Fruit fly (Drosophila melanogaster): ENCODE measurements around the gene CG33658.

CG33658 gene

dm6 chr3R:24829887-24830351, 11.0 kb downstream of the CG33658 start, which contains the start of the genes Kaz and CG43273 (continued):
- TF ChIP-seq CG31441 (GFP tag; IDR thresholded peaks at IDR 0.05), result no peak; the same call in 1 of the 2 replicates
- no peak for TF ChIP-seq abd-A (tag; optimal IDR thresholded peaks at IDR 0.05)
- TF ChIP-seq CG12219 (GFP tag; optimal IDR thresholded peaks at IDR 0.05), result no peak
- no peak for TF ChIP-seq pb (GFP tag; optimal IDR thresholded peaks at IDR 0.05)
- peak; percentile 3 for TF ChIP-seq pnt (GFP tag; optimal IDR thresholded peaks at IDR 0.05)
- no peak for TF ChIP-seq Lim3 (GFP tag; IDR thresholded peaks at IDR 0.05)
- no peak for TF ChIP-seq eyg (GFP tag; optimal IDR thresholded peaks at IDR 0.05)
- peak; percentile 81 for TF ChIP-seq Abd-B (GFP tag; optimal IDR thresholded peaks at IDR 0.05)
- TF ChIP-seq Blimp-1 (GFP tag; optimal IDR thresholded peaks at IDR 0.05), result no peak
- TF ChIP-seq CG6854 (GFP tag; optimal IDR thresholded peaks at IDR 0.05), result peak; percentile 11
- no peak for TF ChIP-seq cwo (GFP tag; optimal IDR thresholded peaks at IDR 0.05)
- TF ChIP-seq CG11723 (GFP tag; optimal IDR thresholded peaks at IDR 0.05), result no peak
- no peak for TF ChIP-seq CG4730 (GFP tag; IDR thresholded peaks at IDR 0.05)
- peak; percentile 68 for TF ChIP-seq CG30020 (tag; optimal IDR thresholded peaks at IDR 0.05)
- TF ChIP-seq pan (optimal IDR thresholded peaks at IDR 0.05), result no peak
- no peak for TF ChIP-seq pan (GFP tag; optimal IDR thresholded peaks at IDR 0.05 in 1 of 2, IDR thresholded peaks at IDR 0.05 in 1 of 2)
- TF ChIP-seq trem (tag; optimal IDR thresholded peaks at IDR 0.05), result peak; percentile 86
- TF ChIP-seq CG6175 (GFP tag; IDR thresholded peaks at IDR 0.05), result no peak
- no peak for TF ChIP-seq trh (GFP tag; optimal IDR thresholded peaks at IDR 0.05)
- TF ChIP-seq CG8388 (GFP tag; optimal IDR thresholded peaks at IDR 0.05), result no peak
- TF ChIP-seq Scr (GFP tag; IDR thresholded peaks at IDR 0.05; ENCODE audit: partially characterized antibody), result peak; percentile 30; the same call in 1 of the 2 replicates
- no peak for TF ChIP-seq cg (GFP tag; optimal IDR thresholded peaks at IDR 0.05)
- TF ChIP-seq fd3F (GFP tag; optimal IDR thresholded peaks at IDR 0.05), result peak; percentile 33
- TF ChIP-seq CG7839 (tag; optimal IDR thresholded peaks at IDR 0.05), result no peak
- no peak for TF ChIP-seq H15 (GFP tag; IDR thresholded peaks at IDR 0.05)
- no peak for TF ChIP-seq CG3065 (GFP tag; optimal IDR thresholded peaks at IDR 0.05)
- TF ChIP-seq Fer3 (tag; optimal IDR thresholded peaks at IDR 0.05), result no peak
- TF ChIP-seq dmrt11E (tag; optimal IDR thresholded peaks at IDR 0.05), result peak; percentile 40
- no peak for TF ChIP-seq CG12236 (GFP tag; optimal IDR thresholded peaks at IDR 0.05)
- TF ChIP-seq CG31365 (tag; optimal IDR thresholded peaks at IDR 0.05), result no peak
- TF ChIP-seq tin (GFP tag; optimal IDR thresholded peaks at IDR 0.05), result peak; percentile 52
- TF ChIP-seq Sin3A (optimal IDR thresholded peaks at IDR 0.05), result peak; percentile 43
- TF ChIP-seq CG2889 (GFP tag; IDR thresholded peaks at IDR 0.05), result no peak
- no peak for TF ChIP-seq z (GFP tag; IDR thresholded peaks at IDR 0.05)
- TF ChIP-seq da (GFP tag; optimal IDR thresholded peaks at IDR 0.05), result no peak
- TF ChIP-seq psq (GFP tag; optimal IDR thresholded peaks at IDR 0.05), result peak; percentile 43
- TF ChIP-seq kah (GFP tag; optimal IDR thresholded peaks at IDR 0.05), result no peak
- no peak for TF ChIP-seq Doc2 (GFP tag; IDR thresholded peaks at IDR 0.05)
- TF ChIP-seq fru (optimal IDR thresholded peaks at IDR 0.05), result no peak
- no peak for TF ChIP-seq CG1024 (GFP tag; IDR thresholded peaks at IDR 0.05)
- TF ChIP-seq Optix (GFP tag; IDR thresholded peaks at IDR 0.05), result no peak
- TF ChIP-seq CG5180 (GFP tag; optimal IDR thresholded peaks at IDR 0.05), result no peak
- TF ChIP-seq lov (optimal IDR thresholded peaks at IDR 0.05), result no peak
- TF ChIP-seq lov (GFP tag; IDR thresholded peaks at IDR 0.05), result no peak
- TF ChIP-seq kay (GFP tag; optimal IDR thresholded peaks at IDR 0.05), result peak; percentile 26
- TF ChIP-seq vfl (GFP tag; optimal IDR thresholded peaks at IDR 0.05), result no peak
- TF ChIP-seq CG3838 (GFP tag; optimal IDR thresholded peaks at IDR 0.05), result peak; percentile 8
- TF ChIP-seq row (GFP tag; IDR thresholded peaks at IDR 0.05), result peak; percentile 94
- TF ChIP-seq knrl (GFP tag; IDR thresholded peaks at IDR 0.05; ENCODE audit: partially characterized antibody), result no peak
- TF ChIP-seq klu (GFP tag; IDR thresholded peaks at IDR 0.05), result peak; percentile 30; the same call in 1 of the 2 replicates
- no peak for TF ChIP-seq HLH54F (GFP tag; optimal IDR thresholded peaks at IDR 0.05)
- peak; percentile 49; the same call in 1 of the 2 replicates for TF ChIP-seq CG10366 (GFP tag; IDR thresholded peaks at IDR 0.05)
- TF ChIP-seq CG9727 (GFP tag; optimal IDR thresholded peaks at IDR 0.05), result peak; percentile 32
